Worm (Caenorhabditis elegans) whole organism, young adult: ENCODE results near the gene F44F4.3.
"Not testable (repeated sequence)": the region's sequence is repeated elsewhere in the genome, so short reads cannot be mapped to it uniquely, and the experiment has no call there.

Experiments
- D2030.7 ChIP-seq: fragments of 200-800 bp; sonication (Bioruptor generic); IDR thresholded peaks from 2 replicates; pipeline ENCODE4 v1.3.6; 2022; ENCODE audit warnings: missing genetic modification reagents, missing genetic modification characterization, missing compliant biosample characterization
- F37B4.10 ChIP-seq: fragments of 200-800 bp; sonication (Bioruptor generic); IDR thresholded peaks from 2 replicates; pipeline ENCODE4 v1.3.6; 2022; ENCODE audit warnings: missing genetic modification characterization, missing compliant biosample characterization
- F39B2.1 ChIP-seq: fragments of 200-800 bp; sonication (Bioruptor generic); IDR thresholded peaks from 2 replicates; pipeline ENCODE4 v1.3.6; 2022; ENCODE audit warnings: missing genetic modification reagents, missing genetic modification characterization, missing compliant biosample characterization
- F55B11.4 ChIP-seq: sonication (generic microtip); optimal IDR thresholded peaks from 2 replicates; lab custom pipeline; 2016; ENCODE audit warnings: missing compliant biosample characterization, missing genetic modification characterization, borderline replicate concordance; ENCODE audit not compliant: insufficient read depth
- Y53F4B.3 ChIP-seq: fragments of 200-800 bp; sonication (Bioruptor generic); IDR thresholded peaks from 2 replicates; pipeline ENCODE4 v1.3.6; 2022; ENCODE audit warnings: missing genetic modification reagents, missing genetic modification characterization, missing compliant biosample characterization
- Y56A3A.18 ChIP-seq: fragments of 200-800 bp; sonication (Bioruptor generic); IDR thresholded peaks from 2 replicates; pipeline ENCODE4 v1.3.6; 2022; ENCODE audit warnings: missing genetic modification reagents, missing genetic modification characterization, missing compliant biosample characterization
- ZK185.1 ChIP-seq: sonication (generic microtip); optimal IDR thresholded peaks from 2 replicates; lab custom pipeline; 2016; ENCODE audit warnings: mild to moderate bottlenecking, missing genetic modification characterization, missing compliant biosample characterization; ENCODE audit not compliant: poor library complexity, severe bottlenecking
- ama-1 ChIP-seq, 3 experiments: fragments of 150-350 bp in 1 of 3; sonication (generic microtip) in 2 of 3; optimal IDR thresholded peaks; 2 replicates each; lab custom pipeline; 2014 to 2018; ENCODE audit warnings: missing biosample characterization in 2 of 3, missing genetic modification characterization in 2 of 3, missing genetic modification reagents in 2 of 3
- aptf-2 ChIP-seq: fragments of 200-800 bp; sonication (Bioruptor generic); conservative IDR thresholded peaks from 2 replicates; pipeline ENCODE4 v1.3.6; 2022; ENCODE audit warnings: missing genetic modification reagents, missing genetic modification characterization, missing compliant biosample characterization
- atf-7 ChIP-seq: sonication (generic microtip); optimal IDR thresholded peaks from 2 replicates; lab custom pipeline; 2017; ENCODE audit warnings: mild to moderate bottlenecking, missing genetic modification characterization, missing compliant biosample characterization
- attf-3 ChIP-seq: fragments of 200-800 bp; sonication (Bioruptor generic); conservative IDR thresholded peaks from 2 replicates; pipeline ENCODE4 v1.3.6; 2022; ENCODE audit warnings: missing genetic modification reagents, missing genetic modification characterization, missing compliant biosample characterization
- cebp-1 ChIP-seq, 2 experiments: fragments of 200-800 bp in 1 of 2; sonication (Bioruptor generic) in 1 of 2; sonication (generic microtip) in 1 of 2; IDR thresholded peaks in 1 of 2; optimal IDR thresholded peaks in 1 of 2; 2 replicates each; pipeline versions ENCODE4 v1.3.6 to Lab custom; 2017 to 2022; ENCODE audit warnings: missing compliant biosample characterization in 2 of 2, missing genetic modification characterization in 2 of 2, mild to moderate bottlenecking in 1 of 2, missing genetic modification reagents in 1 of 2, moderate library complexity in 1 of 2
- cebp-2 ChIP-seq: fragments of 200-800 bp; sonication (Bioruptor generic); IDR thresholded peaks from 2 replicates; pipeline ENCODE4 v1.3.6; 2022; ENCODE audit warnings: missing genetic modification characterization, missing compliant biosample characterization
- ceh-100 ChIP-seq: fragments of 200-800 bp; sonication (Bioruptor generic); IDR thresholded peaks from 2 replicates; pipeline ENCODE4 v1.3.6; 2022; ENCODE audit warnings: missing genetic modification reagents, missing genetic modification characterization, missing compliant biosample characterization
- ceh-40 ChIP-seq: fragments of 200-800 bp; sonication (Bioruptor generic); IDR thresholded peaks from 2 replicates; pipeline ENCODE4 v1.3.6; 2022; ENCODE audit warnings: missing genetic modification characterization, missing compliant biosample characterization
- dox-1 ChIP-seq: fragments of 200-800 bp; sonication (Bioruptor generic); IDR thresholded peaks from 2 replicates; pipeline ENCODE4 v1.3.6; 2022; ENCODE audit warnings: missing genetic modification reagents, missing genetic modification characterization, missing compliant biosample characterization
- dpff-1 ChIP-seq: sonication (generic microtip); optimal IDR thresholded peaks from 2 replicates; lab custom pipeline; 2017; ENCODE audit warnings: mild to moderate bottlenecking, missing genetic modification characterization, missing compliant biosample characterization
- dpl-1 ChIP-seq: fragments of 150-350 bp; optimal IDR thresholded peaks from 2 replicates; lab custom pipeline; 2014; ENCODE audit warnings: missing biosample characterization, missing genetic modification reagents, missing genetic modification characterization
- egl-18 ChIP-seq: fragments of 200-800 bp; sonication (Bioruptor generic); IDR thresholded peaks from 2 replicates; pipeline ENCODE4 v1.3.6; 2022; ENCODE audit warnings: missing genetic modification reagents, missing genetic modification characterization, missing compliant biosample characterization
- egrh-3 ChIP-seq: fragments of 200-800 bp; sonication (Bioruptor generic); IDR thresholded peaks from 2 replicates; pipeline ENCODE4 v1.3.6; 2022; ENCODE audit warnings: missing genetic modification reagents, missing genetic modification characterization, missing compliant biosample characterization
- gei-17 ChIP-seq: fragments of 200-800 bp; sonication (Bioruptor generic); optimal IDR thresholded peaks from 2 replicates; lab custom pipeline; 2018; ENCODE audit warnings: mild to moderate bottlenecking, missing genetic modification characterization, missing compliant biosample characterization
- let-607 ChIP-seq, 2 experiments: fragments of 200-800 bp in 1 of 2; sonication (Bioruptor generic) in 1 of 2; sonication (generic microtip) in 1 of 2; optimal IDR thresholded peaks; 2 replicates each; lab custom pipeline; 2016 to 2018; ENCODE audit warnings: mild to moderate bottlenecking in 2 of 2, missing compliant biosample characterization in 2 of 2, missing genetic modification characterization in 2 of 2, moderate library complexity in 2 of 2, missing genotype in 1 of 2
- lin-40 ChIP-seq: sonication (generic microtip); optimal IDR thresholded peaks from 2 replicates; lab custom pipeline; 2016; ENCODE audit warnings: missing genetic modification characterization, mild to moderate bottlenecking, missing compliant biosample characterization, missing genotype, missing genetic modification reagents
- lin-54 ChIP-seq: fragments of 200-800 bp; sonication (Bioruptor generic); optimal IDR thresholded peaks from 2 replicates; lab custom pipeline; 2018; ENCODE audit warnings: mild to moderate bottlenecking, missing genetic modification characterization, missing compliant biosample characterization
- madf-3 ChIP-seq: fragments of 200-800 bp; sonication (Bioruptor generic); IDR thresholded peaks from 2 replicates; pipeline ENCODE4 v1.3.6; 2022; ENCODE audit warnings: missing genetic modification reagents, missing genetic modification characterization, missing compliant biosample characterization
- madf-8 ChIP-seq: fragments of 200-800 bp; sonication (Bioruptor generic); conservative IDR thresholded peaks from 2 replicates; pipeline ENCODE4 v1.3.6; 2022; ENCODE audit warnings: missing genetic modification reagents, missing genetic modification characterization, missing compliant biosample characterization
- mes-4 ChIP-seq: sonication (generic microtip); optimal IDR thresholded peaks from 2 replicates; lab custom pipeline; 2016; ENCODE audit warnings: missing genotype, missing genetic modification characterization, missing compliant biosample characterization
- nhr-80 ChIP-seq: sonication (generic microtip); optimal IDR thresholded peaks from 2 replicates; lab custom pipeline; 2016; ENCODE audit warnings: missing genetic modification characterization, missing compliant biosample characterization
- somi-1 ChIP-seq: fragments of 200-800 bp; sonication (Bioruptor generic); optimal IDR thresholded peaks from 2 replicates; lab custom pipeline; 2018; ENCODE audit warnings: mild to moderate bottlenecking, missing genetic modification characterization, missing compliant biosample characterization
- tlf-1 ChIP-seq: fragments of 200-800 bp; sonication (Bioruptor generic); optimal IDR thresholded peaks from 2 replicates; lab custom pipeline; 2018; ENCODE audit warnings: mild to moderate bottlenecking, missing genetic modification characterization, missing compliant biosample characterization
- zfh-2 ChIP-seq: fragments of 200-800 bp; sonication (Bioruptor generic); conservative IDR thresholded peaks from 2 replicates; pipeline ENCODE4 v1.3.6; 2022; ENCODE audit warnings: missing genetic modification reagents, missing genetic modification characterization, missing compliant biosample characterization
- ztf-28 ChIP-seq: fragments of 200-800 bp; sonication (Bioruptor generic); IDR thresholded peaks from 2 replicates; pipeline ENCODE4 v1.3.6; 2022; ENCODE audit warnings: missing genetic modification reagents, missing genetic modification characterization, missing compliant biosample characterization
- ztf-6 ChIP-seq: fragments of 200-800 bp; sonication (Bioruptor generic); IDR thresholded peaks from 2 replicates; pipeline ENCODE4 v1.3.6; 2022; ENCODE audit warnings: missing genetic modification reagents, missing genetic modification characterization, missing compliant biosample characterization

The F44F4.3 gene

DNA sequence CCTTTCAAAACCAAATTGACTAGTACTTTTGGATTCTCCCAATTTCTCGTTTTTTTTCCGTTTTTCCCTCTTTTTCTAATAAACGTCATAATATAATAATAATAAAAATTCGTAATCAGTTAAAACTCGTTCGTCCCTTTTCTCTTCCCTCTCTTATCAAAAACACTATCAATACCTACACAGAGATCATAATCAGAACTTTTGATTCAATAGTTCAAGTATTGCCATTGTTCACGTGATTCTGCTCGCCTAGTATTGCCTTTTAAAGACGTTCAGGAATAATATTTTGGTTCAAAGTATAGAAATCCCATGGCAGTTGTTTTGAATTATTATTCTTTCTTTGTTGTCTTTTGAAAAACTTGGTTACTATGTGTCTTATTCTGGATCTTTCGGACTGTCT lies 39.0 kb upstream of the F44F4.3 start (continued):
- no peak for TF ChIP-seq ceh-40
- TF ChIP-seq cebp-2 (GFP tag; lab: Robert Waterston, UW), result no peak
- TF ChIP-seq gei-17 (GFP tag; lab: Kevin White, UChicago), result no peak
- no peak for TF ChIP-seq aptf-2 (GFP tag; lab: Robert Waterston, UW)
- TF ChIP-seq attf-3 (GFP tag; lab: Robert Waterston, UW), result no peak
- TF ChIP-seq F39B2.1 (GFP tag; lab: Robert Waterston, UW), result no peak
- TF ChIP-seq F55B11.4 (tag; lab: Kevin White, UChicago), result no peak
- TF ChIP-seq D2030.7, result no peak
- no peak for TF ChIP-seq egl-18
- no peak for TF ChIP-seq Y53F4B.3 (GFP tag; lab: Robert Waterston, UW)
- no peak for TF ChIP-seq let-607 (tag; optimal IDR thresholded peaks at IDR 0.05; lab: Kevin White, UChicago)
- TF ChIP-seq ceh-100, result no peak

DNA sequence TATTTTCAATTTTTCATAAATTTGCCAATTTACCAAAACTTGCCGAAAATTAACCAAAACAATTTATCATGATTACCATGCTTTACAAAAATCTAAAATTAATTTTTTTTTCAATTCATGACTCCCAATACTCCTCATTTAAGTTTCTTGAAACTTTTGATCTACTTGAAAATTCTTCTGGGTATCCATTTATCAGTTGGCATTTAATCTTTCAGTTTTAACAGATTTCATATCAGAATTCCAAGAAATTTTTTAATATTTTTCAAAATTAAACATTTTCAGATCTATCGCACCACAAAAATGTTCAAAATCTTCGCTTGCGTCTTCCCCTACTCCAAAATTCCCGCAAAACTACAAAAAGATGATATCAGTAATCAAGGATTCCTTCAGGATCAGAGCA lies 38.2 kb upstream of the F44F4.3 start, which contains the start of gene Y19D2B.2:
Gene Y19D2B.2, plus strand, starts transcription at position 301 of the 400 bp plus-strand sequence.
- no peak for TF ChIP-seq lin-54
- no peak for TF ChIP-seq F39B2.1 (GFP tag; lab: Robert Waterston, UW)
- TF ChIP-seq somi-1 (GFP tag; lab: Kevin White, UChicago), result no peak
- TF ChIP-seq cebp-1 (GFP tag; IDR thresholded peaks at IDR 0.05; lab: Robert Waterston, UW), result no peak
- TF ChIP-seq cebp-1 (tag; optimal IDR thresholded peaks at IDR 0.05; lab: Kevin White, UChicago), result no peak
- no peak for TF ChIP-seq dpff-1
- no peak for TF ChIP-seq tlf-1 (GFP tag; lab: Kevin White, UChicago)
- TF ChIP-seq ZK185.1 (tag; lab: Kevin White, UChicago), result no peak
- no peak for TF ChIP-seq Y56A3A.18 (GFP tag; lab: Robert Waterston, UW)

DNA sequence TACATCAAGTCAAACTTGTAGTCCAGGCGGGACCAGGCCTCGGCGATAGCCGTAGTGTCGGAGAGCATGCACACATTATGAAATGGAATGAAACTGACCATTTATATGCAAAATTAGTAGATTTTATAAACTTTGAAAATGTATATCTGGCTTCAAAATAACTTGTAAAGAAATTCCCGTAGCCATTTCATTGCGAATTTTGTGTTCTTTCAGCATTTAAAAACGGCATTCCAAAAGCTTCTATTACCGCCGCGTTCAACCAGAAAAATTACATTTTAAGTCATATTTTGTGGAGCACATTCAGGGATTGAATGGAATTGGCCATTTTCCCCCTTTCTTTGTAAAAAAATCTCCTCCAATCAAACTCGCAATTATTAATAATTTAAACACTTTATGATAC lies 37.2 kb upstream of the F44F4.3 start, which contains the start of gene Y19D2B.1:
Gene Y19D2B.1, minus strand, starts transcription at position 101 of the 400 bp plus-strand sequence.
- TF ChIP-seq aptf-2 (GFP tag; lab: Robert Waterston, UW); mes-4 (tag; lab: Kevin White, UChicago); zfh-2 (GFP tag; lab: Robert Waterston, UW): not testable (repeated sequence)

DNA sequence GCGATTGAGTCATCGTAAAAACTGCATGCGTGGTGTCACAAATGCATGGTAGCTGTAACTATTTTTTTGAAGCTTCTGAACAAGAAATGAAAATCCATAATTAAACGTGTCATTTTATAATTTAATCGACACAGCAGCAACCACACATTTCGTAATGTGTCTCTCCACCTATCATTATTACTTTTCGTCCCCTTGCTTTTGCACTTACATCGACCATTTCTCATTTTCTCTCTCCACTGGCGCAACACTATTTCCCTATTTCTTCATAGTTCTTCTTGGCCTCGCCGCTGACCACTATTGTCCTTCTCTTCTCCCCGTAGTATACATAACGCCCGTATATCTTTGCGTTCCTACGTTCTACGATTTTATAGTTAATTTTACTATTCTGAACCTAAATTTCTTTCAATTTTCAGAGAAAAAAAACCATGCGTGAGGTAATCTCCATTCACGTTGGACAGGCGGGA lies 32.6 kb upstream of the F44F4.3 start, which contains the start of gene tba-4:
Gene tba-4, plus strand, starts transcription at position 414 of the 464 bp plus-strand sequence.
- TF ChIP-seq let-607 (tag; optimal IDR thresholded peaks at IDR 0.05; lab: Kevin White, UChicago), result peak in 1 of 2 experiments; percentile 63
- peak; percentile 83 for TF ChIP-seq nhr-80 (tag; lab: Kevin White, UChicago)
- TF ChIP-seq cebp-1 (GFP tag; IDR thresholded peaks at IDR 0.05; lab: Robert Waterston, UW), result peak; percentile 50; the same call in 1 of the 2 replicates
- no peak for TF ChIP-seq cebp-1 (tag; optimal IDR thresholded peaks at IDR 0.05; lab: Kevin White, UChicago)
- TF ChIP-seq ztf-6 (GFP tag; lab: Robert Waterston, UW), result no peak

DNA sequence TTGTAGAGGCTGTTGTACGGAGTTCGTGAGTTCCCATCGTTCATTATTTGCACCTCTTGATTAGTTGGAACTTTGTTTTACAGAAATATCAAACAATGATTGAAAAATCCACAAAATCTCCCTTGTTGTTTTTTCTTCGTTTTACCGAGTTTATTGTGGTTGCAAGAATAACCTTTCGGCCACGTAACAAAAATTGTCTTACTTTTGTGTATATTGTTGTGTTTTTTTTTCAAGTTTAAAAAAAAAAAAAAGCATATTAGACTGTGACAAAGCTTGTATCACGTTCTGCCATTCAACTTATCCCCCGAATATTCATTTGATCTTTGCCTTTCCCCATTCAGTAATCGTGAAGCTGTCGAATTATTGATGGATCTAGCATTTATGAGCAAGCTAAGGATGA lies 31.5 kb upstream of the F44F4.3 start, which contains the start of gene F44F4.10:
Gene F44F4.10, minus strand, starts transcription at position 101 of the 400 bp plus-strand sequence.
- TF ChIP-seq ama-1 (optimal IDR thresholded peaks at IDR 0.05; lab: Kevin White, UChicago) (no peak), ama-1 (GFP tag; optimal IDR thresholded peaks at IDR 0.05; lab: Kevin White, UChicago) (no peak), dox-1 (GFP tag; lab: Robert Waterston, UW) (no peak), madf-3 (GFP tag; lab: Robert Waterston, UW) (no peak)
- TF ChIP-seq, all 124 proteins: peak for 0

DNA sequence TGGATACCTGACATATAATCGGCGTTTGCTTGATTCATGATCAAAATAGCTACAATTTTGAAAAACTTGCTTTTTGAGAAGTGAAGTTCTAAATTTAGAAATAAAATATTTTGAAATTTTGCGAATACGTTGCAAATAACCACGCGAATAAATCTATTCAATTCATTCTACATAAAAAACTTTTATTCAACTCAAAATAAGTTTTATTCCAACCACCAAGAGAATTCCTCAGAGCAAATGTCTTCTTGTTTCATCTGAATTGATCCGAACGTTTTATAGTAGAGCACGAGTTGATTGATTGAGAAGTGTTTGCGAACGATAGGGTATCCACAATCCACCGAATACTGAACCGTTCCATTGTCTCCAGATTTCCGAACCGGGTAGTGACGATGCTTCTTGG lies 30.0 kb upstream of the F44F4.3 start, which contains the start of gene F44F4.9:
Gene F44F4.9, minus strand, starts transcription at position 101 of the 400 bp plus-strand sequence.
- TF ChIP-seq dpl-1 (GFP tag; lab: Kevin White, UChicago) (no peak), somi-1 (GFP tag; lab: Kevin White, UChicago) (no peak), F37B4.10 (no peak), egrh-3 (GFP tag; lab: Robert Waterston, UW) (no peak), nhr-80 (tag; lab: Kevin White, UChicago) (no peak), ztf-28 (GFP tag; lab: Robert Waterston, UW) (no peak), lin-40 (tag; lab: Kevin White, UChicago) (no peak), D2030.7 (no peak), madf-8 (GFP tag; lab: Robert Waterston, UW) (no peak), atf-7 (tag; lab: Kevin White, UChicago) (no peak)
